Fruit fly (Drosophila melanogaster) whole organism, embryonic: ENCODE measurements around the gene CG4953.

Experiments used
- Atf6 ChIP-seq: fragments of 200-800 bp; sonication (Bioruptor generic); IDR thresholded peaks from 2 replicates; pipeline ENCODE4 v1.3.6; 2022; ENCODE audit warnings: missing biosample characterization, missing genetic modification characterization
- CG10147 ChIP-seq: fragments of 200-800 bp; sonication (Bioruptor generic); optimal IDR thresholded peaks from 2 replicates; lab custom pipeline; 2019; ENCODE audit warnings: missing biosample characterization, mild to moderate bottlenecking, missing genetic modification characterization, moderate library complexity
- CG10462 ChIP-seq: fragments of 200-800 bp; sonication (Bioruptor generic); optimal IDR thresholded peaks from 2 replicates; lab custom pipeline; 2016; ENCODE audit warnings: missing biosample characterization, missing genetic modification characterization
- CG10979 ChIP-seq: fragments of 200-800 bp; sonication (Bioruptor generic); optimal IDR thresholded peaks from 2 replicates; lab custom pipeline; 2018; ENCODE audit warnings: missing biosample characterization, mild to moderate bottlenecking, missing genetic modification characterization, moderate library complexity
- CG12219 ChIP-seq: fragments of 200-800 bp; sonication (Bioruptor generic); optimal IDR thresholded peaks from 3 replicates; lab custom pipeline; 2018; ENCODE audit warnings: missing biosample characterization, mild to moderate bottlenecking, missing genetic modification characterization
- CG15011 ChIP-seq: fragments of 200-800 bp; sonication (Bioruptor generic); optimal IDR thresholded peaks from 3 replicates; lab custom pipeline; 2018; ENCODE audit warnings: missing biosample characterization, mild to moderate bottlenecking, missing genetic modification characterization
- CG17328 ChIP-seq: fragments of 200-800 bp; sonication (Bioruptor generic); IDR thresholded peaks from 2 replicates; pipeline ENCODE4 v1.3.6; 2022; ENCODE audit warnings: missing biosample characterization, missing genetic modification characterization
- CG17802 ChIP-seq: fragments of 200-800 bp; sonication (Bioruptor generic); optimal IDR thresholded peaks from 2 replicates; lab custom pipeline; 2018; ENCODE audit warnings: missing biosample characterization, mild to moderate bottlenecking, missing genetic modification characterization, moderate library complexity
- CG18262 ChIP-seq: fragments of 200-800 bp; optimal IDR thresholded peaks from 3 replicates; lab custom pipeline; 2019; ENCODE audit warnings: missing biosample characterization, mild to moderate bottlenecking, missing genetic modification characterization, moderate library complexity
- CG1832 ChIP-seq: fragments of 200-800 bp; sonication (Bioruptor generic); optimal IDR thresholded peaks from 2 replicates; lab custom pipeline; 2017; ENCODE audit warnings: missing biosample characterization, mild to moderate bottlenecking, missing genetic modification characterization, inconsistent platforms
- CG2199 ChIP-seq: fragments of 200-800 bp; sonication (Bioruptor generic); IDR thresholded peaks from 3 replicates; pipeline ENCODE4 v1.3.6; 2022; ENCODE audit warnings: missing biosample characterization, missing genetic modification characterization
- CG2875 ChIP-seq: fragments of 200-800 bp; sonication (Bioruptor generic); optimal IDR thresholded peaks from 2 replicates; lab custom pipeline; 2017; ENCODE audit warnings: missing biosample characterization, mild to moderate bottlenecking, missing genetic modification characterization, missing genetic modification reagents
- CG30431 ChIP-seq: fragments of 200-800 bp; sonication (Bioruptor generic); optimal IDR thresholded peaks from 2 replicates; lab custom pipeline; 2017; ENCODE audit warnings: missing biosample characterization, missing genetic modification characterization
- CG32767 ChIP-seq: fragments of 200-800 bp; sonication (Bioruptor generic); IDR thresholded peaks from 2 replicates; pipeline ENCODE4 v1.3.6; 2022; ENCODE audit warnings: missing biosample characterization, missing genetic modification characterization
- CG33557 ChIP-seq: fragments of 200-800 bp; sonication (Bioruptor generic); optimal IDR thresholded peaks from 2 replicates; lab custom pipeline; 2019; ENCODE audit warnings: missing biosample characterization, mild to moderate bottlenecking, missing genetic modification characterization, moderate library complexity
- CG3726 ChIP-seq: fragments of 200-800 bp; sonication (Bioruptor generic); IDR thresholded peaks from 3 replicates; pipeline ENCODE4, ENCODE4 v1.3.6; 2022; ENCODE audit warnings: missing biosample characterization, missing genetic modification characterization
- CG4360 ChIP-seq: fragments of 200-800 bp; sonication (Bioruptor generic); IDR thresholded peaks from 2 replicates; pipeline ENCODE4 v1.3.6; 2022; ENCODE audit warnings: missing biosample characterization, missing genetic modification characterization
- CG43689 ChIP-seq: fragments of 200-800 bp; sonication (Bioruptor generic); IDR thresholded peaks from 2 replicates; pipeline ENCODE4 v1.3.6; 2022; ENCODE audit warnings: missing biosample characterization, missing genetic modification characterization
- CG4730 ChIP-seq: fragments of 200-800 bp; sonication (Bioruptor generic); IDR thresholded peaks from 2 replicates; pipeline ENCODE4 v1.3.6; 2022; ENCODE audit warnings: missing biosample characterization, missing genetic modification characterization
- CG4854 ChIP-seq: fragments of 200-800 bp; sonication (Bioruptor generic); optimal IDR thresholded peaks from 2 replicates; lab custom pipeline; 2016; ENCODE audit warnings: missing biosample characterization, missing genetic modification characterization, inconsistent platforms
- CG8089 ChIP-seq: fragments of 200-800 bp; sonication (Bioruptor generic); optimal IDR thresholded peaks from 3 replicates; lab custom pipeline; 2016; ENCODE audit warnings: missing biosample characterization, missing genetic modification characterization
- CG9437 ChIP-seq: fragments of 200-800 bp; sonication (Bioruptor generic); optimal IDR thresholded peaks from 2 replicates; lab custom pipeline; 2018; ENCODE audit warnings: missing biosample characterization, mild to moderate bottlenecking, missing genetic modification characterization
- E2f1 ChIP-seq: fragments of 200-800 bp; sonication (Bioruptor generic); IDR thresholded peaks from 2 replicates; pipeline ENCODE4 v1.3.6; 2022; ENCODE audit warnings: missing biosample characterization, missing genetic modification characterization
- Fer3 ChIP-seq: fragments of 200-800 bp; sonication (Bioruptor generic); optimal IDR thresholded peaks from 2 replicates; lab custom pipeline; 2018; ENCODE audit warnings: missing biosample characterization, mild to moderate bottlenecking, missing genetic modification characterization, moderate library complexity
- Jarid2 ChIP-seq: fragments of 200-800 bp; sonication (Bioruptor generic); optimal IDR thresholded peaks from 3 replicates; lab custom pipeline; 2017; ENCODE audit warnings: mild to moderate bottlenecking, missing biosample characterization, missing genetic modification reagents, missing genetic modification characterization
- Lpt ChIP-seq: fragments of >200 bp; optimal IDR thresholded peaks from 2 replicates; lab custom pipeline; 2018; ENCODE audit warnings: missing biosample characterization, missing genetic modification characterization
- Mes4 ChIP-seq: fragments of 200-800 bp; sonication (Bioruptor generic); optimal IDR thresholded peaks from 2 replicates; lab custom pipeline; 2016; ENCODE audit warnings: missing biosample characterization, missing genetic modification characterization
- Myb ChIP-seq: fragments of 200-800 bp; sonication (Bioruptor generic); optimal IDR thresholded peaks from 2 replicates; lab custom pipeline; 2016; ENCODE audit warnings: missing biosample characterization, missing genetic modification characterization
- Rx ChIP-seq: fragments of 200-800 bp; sonication (Bioruptor generic); IDR thresholded peaks from 2 replicates; pipeline ENCODE4 v1.3.6; 2022; ENCODE audit warnings: missing biosample characterization, missing genetic modification characterization
- Spps ChIP-seq: fragments of 200-800 bp; sonication (Bioruptor generic); optimal IDR thresholded peaks from 2 replicates; lab custom pipeline; 2018; ENCODE audit warnings: missing biosample characterization, mild to moderate bottlenecking, missing genetic modification characterization
- Sry-β ChIP-seq: fragments of 200-800 bp; sonication (Bioruptor generic); optimal IDR thresholded peaks from 2 replicates; lab custom pipeline; 2018; ENCODE audit warnings: missing biosample characterization, mild to moderate bottlenecking, missing genetic modification characterization, moderate library complexity
- ase ChIP-seq: fragments of 200-800 bp; sonication (Bioruptor generic); IDR thresholded peaks from 3 replicates; pipeline ENCODE4 v1.3.6; 2022; ENCODE audit warnings: missing biosample characterization, missing genetic modification characterization
- croc ChIP-seq: fragments of 200-800 bp; sonication (Bioruptor generic); conservative IDR thresholded peaks from 3 replicates; pipeline ENCODE4 v1.3.6; 2022; ENCODE audit warnings: missing biosample characterization, missing genetic modification characterization
- dpn ChIP-seq, 2 experiments: fragments of 200-800 bp; sonication (Bioruptor generic); optimal IDR thresholded peaks; 3 replicates each; lab custom pipeline; 2016; ENCODE audit warnings: missing biosample characterization in 2 of 2, missing genetic modification characterization in 2 of 2
- emc ChIP-seq: fragments of 200-800 bp; sonication (Bioruptor generic); optimal IDR thresholded peaks from 2 replicates; lab custom pipeline; 2016; ENCODE audit warnings: missing biosample characterization, missing genetic modification characterization
- exex ChIP-seq: fragments of 200-800 bp; sonication (Bioruptor generic); optimal IDR thresholded peaks from 4 replicates; lab custom pipeline; 2018; ENCODE audit warnings: missing biosample characterization, mild to moderate bottlenecking, missing genetic modification characterization, moderate library complexity
- fd3F ChIP-seq: fragments of 200-800 bp; sonication (Bioruptor generic); optimal IDR thresholded peaks from 2 replicates; lab custom pipeline; 2018; ENCODE audit warnings: missing biosample characterization, mild to moderate bottlenecking, missing genetic modification characterization, moderate library complexity
- ftz-f1 ChIP-seq: fragments of 200-800 bp; sonication (Bioruptor generic); optimal IDR thresholded peaks from 2 replicates; lab custom pipeline; 2016; ENCODE audit warnings: missing biosample characterization, missing genetic modification characterization
- gcm2 ChIP-seq: fragments of 200-800 bp; sonication (Bioruptor generic); optimal IDR thresholded peaks from 2 replicates; lab custom pipeline; 2016; ENCODE audit warnings: missing biosample characterization, missing genetic modification characterization
- hb ChIP-seq: fragments of 200-800 bp; sonication (Bioruptor generic); IDR thresholded peaks from 3 replicates; pipeline ENCODE4 v1.3.6; 2022; ENCODE audit warnings: missing biosample characterization, missing genetic modification characterization; ENCODE audit not compliant: partially characterized antibody
- klu ChIP-seq: fragments of 200-800 bp; sonication (Bioruptor generic); IDR thresholded peaks from 2 replicates; pipeline ENCODE4 v1.3.6; 2022; ENCODE audit warnings: missing biosample characterization, missing genetic modification characterization
- knrl ChIP-seq: fragments of 200-800 bp; sonication (Bioruptor generic); IDR thresholded peaks from 3 replicates; pipeline ENCODE4 v1.3.6; 2022; ENCODE audit warnings: missing biosample characterization, missing genetic modification characterization; ENCODE audit not compliant: partially characterized antibody
- lmd ChIP-seq: fragments of 200-800 bp; sonication (Bioruptor generic); IDR thresholded peaks from 2 replicates; pipeline ENCODE4 v1.3.6; 2022; ENCODE audit warnings: missing biosample characterization, missing genetic modification characterization
- pb ChIP-seq: fragments of 200-800 bp; sonication (Bioruptor generic); optimal IDR thresholded peaks from 3 replicates; lab custom pipeline; 2016; ENCODE audit warnings: missing biosample characterization, missing genetic modification characterization
- ro ChIP-seq: fragments of 200-800 bp; sonication (Bioruptor generic); IDR thresholded peaks from 2 replicates; pipeline ENCODE4 v1.3.6; 2022; ENCODE audit warnings: missing biosample characterization, missing genetic modification characterization
- row ChIP-seq: fragments of 200-800 bp; sonication (Bioruptor generic); IDR thresholded peaks from 3 replicates; pipeline ENCODE4 v1.3.6; 2022; ENCODE audit warnings: missing biosample characterization, missing genetic modification characterization
- sens-2 ChIP-seq: fragments of 200-800 bp; sonication (Bioruptor generic); IDR thresholded peaks from 2 replicates; pipeline ENCODE4 v1.3.6; 2022; ENCODE audit warnings: missing biosample characterization, missing genetic modification characterization
- sr ChIP-seq: fragments of 200-800 bp; sonication (Bioruptor generic); IDR thresholded peaks from 3 replicates; pipeline ENCODE4 v1.3.6; 2022; ENCODE audit warnings: missing biosample characterization, missing genetic modification characterization
- tap ChIP-seq: fragments of 200-800 bp; optimal IDR thresholded peaks from 3 replicates; lab custom pipeline; 2019; ENCODE audit warnings: missing biosample characterization, mild to moderate bottlenecking, missing genetic modification characterization, moderate library complexity
- vfl ChIP-seq: fragments of 200-800 bp; sonication (Bioruptor generic); optimal IDR thresholded peaks from 2 replicates; lab custom pipeline; 2016; ENCODE audit warnings: missing biosample characterization, missing genetic modification characterization
- vnd ChIP-seq: fragments of 200-800 bp; sonication (Bioruptor generic); IDR thresholded peaks from 3 replicates; pipeline ENCODE4 v1.3.6; 2022; ENCODE audit warnings: missing biosample characterization, missing genetic modification characterization; ENCODE audit not compliant: partially characterized antibody
- z ChIP-seq: fragments of 200-800 bp; sonication (Bioruptor generic); IDR thresholded peaks from 3 replicates; pipeline ENCODE4 v1.3.6; 2022; ENCODE audit warnings: missing biosample characterization, missing genetic modification characterization

CG4953 gene

DNA sequence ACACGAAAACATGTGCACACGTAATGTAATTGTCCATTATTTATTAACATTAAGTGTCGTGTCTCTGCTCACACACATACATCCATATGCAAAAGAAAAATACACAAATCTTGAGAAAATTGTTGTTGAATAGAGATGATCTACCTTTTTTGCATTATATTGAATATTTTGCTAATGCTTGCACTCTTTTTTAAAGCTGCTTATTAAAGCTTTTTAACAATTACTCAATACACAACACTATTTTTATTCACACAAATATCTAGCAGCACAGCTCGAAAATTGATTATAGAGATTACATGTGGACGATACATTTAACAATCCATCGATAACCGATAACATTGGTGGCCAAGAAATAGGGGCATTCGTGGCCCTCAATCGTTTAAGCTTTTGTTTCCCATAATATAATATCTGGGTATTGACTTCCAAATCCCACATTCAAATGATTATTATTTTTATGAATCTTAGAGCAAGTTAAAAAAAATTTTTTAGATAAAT lies 25.6 kb downstream of the CG4953 start, which contains the start of gene Ufd4 (continued):
- no peak for TF ChIP-seq CG43689
- peak; percentile 52; the same call in 1 of the 2 replicates for TF ChIP-seq CG4360 (GFP tag; lab: Robert Waterston, UW)
- TF ChIP-seq Atf6 (GFP tag; lab: Robert Waterston, UW) = peak; percentile 78
- TF ChIP-seq CG2199 (GFP tag; lab: Robert Waterston, UW) = 0 out of 3 replicates have a peak, but pooled peaks have one; percentile 7
- peak; percentile 21 for TF ChIP-seq Myb (GFP tag; lab: Kevin White, UChicago)
- TF ChIP-seq tap (tag; lab: Kevin White, UChicago) = no peak
- TF ChIP-seq CG2875 (GFP tag; lab: Kevin White, UChicago) = no peak
- no peak for TF ChIP-seq CG30431
- TF ChIP-seq CG9437 (GFP tag; lab: Kevin White, UChicago) = no peak
- no peak for TF ChIP-seq CG3726 (GFP tag; lab: Robert Waterston, UW)
- TF ChIP-seq ftz-f1 (GFP tag; lab: Kevin White, UChicago) = no peak
- TF ChIP-seq Spps (tag; lab: Kevin White, UChicago) = peak; percentile 43
- TF ChIP-seq CG17802 (tag; lab: Kevin White, UChicago) = no peak
- TF ChIP-seq lmd = no peak
- no peak for TF ChIP-seq Jarid2
- TF ChIP-seq Mes4 = peak; percentile 11
- TF ChIP-seq CG4854 (GFP tag; lab: Kevin White, UChicago) = peak; percentile 35
- TF ChIP-seq gcm2 = peak; percentile 56
- TF ChIP-seq E2f1 = peak; percentile 64; the same call in 1 of the 2 replicates
- TF ChIP-seq CG8089 = peak; percentile 14
- TF ChIP-seq hb (GFP tag; lab: Robert Waterston, UW) = no peak
- no peak for TF ChIP-seq ase
- peak; percentile 60 for TF ChIP-seq fd3F
- peak; percentile 5 for TF ChIP-seq emc (GFP tag; lab: Kevin White, UChicago)
- peak; percentile 64 for TF ChIP-seq CG10979 (tag; lab: Kevin White, UChicago)
- no peak for TF ChIP-seq CG12219 (GFP tag; lab: Kevin White, UChicago)
- no peak for TF ChIP-seq CG18262 (tag; lab: Kevin White, UChicago)
- no peak for TF ChIP-seq CG15011 (GFP tag; lab: Kevin White, UChicago)
- no peak for TF ChIP-seq ro (GFP tag; lab: Robert Waterston, UW)
- TF ChIP-seq sr (GFP tag; lab: Robert Waterston, UW) = no peak
- TF ChIP-seq sens-2 (GFP tag; lab: Robert Waterston, UW) = no peak
- TF ChIP-seq vnd = no peak
- TF ChIP-seq pb = no peak
- TF ChIP-seq croc (GFP tag; lab: Robert Waterston, UW) = no peak
- no peak for TF ChIP-seq CG10147 (GFP tag; lab: Kevin White, UChicago)
- no peak for TF ChIP-seq CG1832 (GFP tag; lab: Kevin White, UChicago)
- TF ChIP-seq vfl = peak; percentile 46
- TF ChIP-seq klu (GFP tag; lab: Robert Waterston, UW) = no peak
- TF ChIP-seq CG17328 (GFP tag; lab: Robert Waterston, UW) = peak; percentile 58
- TF ChIP-seq CG10462 (GFP tag; lab: Kevin White, UChicago) = no peak
- no peak for TF ChIP-seq Rx (GFP tag; lab: Robert Waterston, UW)
- TF ChIP-seq Sry-β (GFP tag; lab: Kevin White, UChicago) = peak; percentile 15
- TF ChIP-seq dpn (GFP tag; optimal IDR thresholded peaks at IDR 0.05; lab: Kevin White, UChicago) = peak; percentile 66 to 76
- TF ChIP-seq Lpt (GFP tag; lab: Kevin White, UChicago) = no peak
- TF ChIP-seq CG33557 = no peak
- peak; percentile 53 for TF ChIP-seq exex (tag; lab: Kevin White, UChicago)
- TF ChIP-seq z (GFP tag; lab: Robert Waterston, UW) = no peak
- peak; percentile 81 for TF ChIP-seq row
- TF ChIP-seq Fer3 (tag; lab: Kevin White, UChicago) = no peak
- peak; percentile 50; the same call in 1 of the 2 replicates for TF ChIP-seq CG32767 (GFP tag; lab: Robert Waterston, UW)
- TF ChIP-seq CG4730 = no peak
- no peak for TF ChIP-seq knrl (GFP tag; lab: Robert Waterston, UW)
